Worm (Caenorhabditis elegans): ENCODE results near the gene nlp-20.

nlp-20 gene

DNA sequence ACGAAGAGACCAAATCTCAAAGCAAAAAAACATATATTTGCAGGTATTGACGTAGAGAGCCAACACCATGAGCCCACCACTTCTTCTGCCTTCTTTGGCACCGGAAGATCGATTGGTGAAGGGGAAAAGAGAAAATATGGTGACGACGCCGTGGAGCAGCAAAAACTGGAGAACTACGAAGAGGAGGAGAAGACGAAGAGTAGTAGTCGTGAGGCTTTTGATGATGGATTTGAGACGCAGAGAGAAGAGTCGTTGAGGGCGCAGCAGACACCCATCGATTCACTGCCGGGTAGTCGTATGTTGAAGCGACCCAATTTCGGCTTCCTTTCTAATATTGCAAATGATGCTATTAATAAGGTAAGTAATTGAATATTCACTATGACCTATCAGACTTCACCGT is 31.5 kb downstream of the nlp-20 start:
- peak; percentile 10 for TF ChIP-seq ceh-19 (GFP tag; optimal IDR thresholded peaks at IDR 0.05)
- TF ChIP-seq ceh-31 (tag; optimal IDR thresholded peaks at IDR 0.05), result peak; percentile 53
- peak; percentile 54 for TF ChIP-seq ceh-48 (tag; optimal IDR thresholded peaks at IDR 0.05)
- TF ChIP-seq unc-86 (tag; optimal IDR thresholded peaks at IDR 0.05), result no peak

DNA sequence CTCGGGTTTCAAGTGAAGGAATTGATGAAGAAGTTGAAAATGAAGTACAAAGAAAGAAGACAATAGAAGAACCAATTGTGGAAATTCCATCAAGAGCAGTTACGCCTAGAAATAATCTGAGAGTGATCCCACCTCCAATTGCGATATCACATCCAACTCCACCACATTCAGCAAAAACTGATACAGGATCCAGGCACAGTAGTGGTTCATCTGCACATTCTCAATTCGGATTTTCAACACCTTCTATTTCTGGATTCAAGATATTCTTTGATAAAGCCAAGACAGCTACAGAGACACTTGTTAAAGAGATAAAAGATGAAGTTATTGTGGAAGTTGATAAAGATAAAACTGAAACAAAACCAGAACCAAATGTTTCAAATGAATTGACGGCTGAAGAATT is 34.8 kb downstream of the nlp-20 start:
- no peak for TF ChIP-seq ceh-14 (tag; optimal IDR thresholded peaks at IDR 0.05)
- TF ChIP-seq fax-1 (tag; optimal IDR thresholded peaks at IDR 0.05), result no peak
- no peak for TF ChIP-seq unc-55 (GFP tag; optimal IDR thresholded peaks at IDR 0.05)
- no peak for TF ChIP-seq ceh-18 (tag; optimal IDR thresholded peaks at IDR 0.05)
- no peak for TF ChIP-seq hlh-30 (tag; optimal IDR thresholded peaks at IDR 0.05; ENCODE audit: insufficient read depth)
- TF ChIP-seq ama-1 (optimal IDR thresholded peaks at IDR 0.05), result no peak

DNA sequence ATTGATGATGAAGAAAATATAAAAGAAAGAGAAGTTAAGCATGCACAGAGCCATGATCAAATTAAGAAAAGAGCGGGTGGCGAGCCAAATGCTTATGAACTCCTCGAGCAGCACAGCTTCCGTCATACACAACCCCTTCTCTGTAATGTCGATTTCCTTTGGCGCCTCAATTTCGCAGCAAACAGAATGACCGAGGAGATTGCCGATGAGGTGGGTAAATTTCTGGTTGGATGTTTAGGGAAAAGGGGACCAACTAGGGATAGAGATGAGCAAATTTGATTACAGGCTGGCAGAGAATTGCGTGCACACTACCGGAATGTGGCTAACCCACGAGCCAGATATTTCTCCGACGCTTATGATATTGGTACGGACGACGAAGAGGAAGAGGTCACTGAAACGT is 37.5 kb downstream of the nlp-20 start:
- no peak for TF ChIP-seq pha-4 (tag; optimal IDR thresholded peaks at IDR 0.05)
- peak; percentile 82 for TF ChIP-seq unc-42 (tag; optimal IDR thresholded peaks at IDR 0.05)
